Fruit fly (Drosophila melanogaster): ENCODE measurements around the gene Stt3A.

The Stt3A gene

DNA sequence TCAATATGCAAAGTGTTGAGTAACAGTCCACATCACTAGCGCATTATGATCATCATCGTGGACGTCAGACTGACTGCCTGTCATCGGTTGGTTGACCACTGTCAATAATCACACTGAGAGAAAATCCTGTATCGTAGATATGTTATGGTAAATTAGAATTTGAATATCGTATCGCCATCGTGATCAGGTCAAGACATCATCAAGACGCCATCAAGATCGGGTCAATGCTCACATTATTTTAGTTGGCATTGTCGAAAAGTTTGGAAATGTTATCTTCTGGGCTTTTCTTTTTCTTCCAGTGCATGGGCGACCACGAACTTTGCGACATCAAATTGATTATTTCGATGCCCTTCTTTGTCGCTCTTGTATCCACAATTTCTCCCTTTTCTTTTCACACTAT is 5.3 kb upstream of the Stt3A start (continued):
- peak; percentile 84 for TF ChIP-seq CG5245 (GFP tag; optimal IDR thresholded peaks at IDR 0.05)
- TF ChIP-seq CG14965 (GFP tag; optimal IDR thresholded peaks at IDR 0.05; ENCODE audit: borderline replicate concordance), result peak; percentile 63
- TF ChIP-seq CG8944 (GFP tag; optimal IDR thresholded peaks at IDR 0.05), result peak; percentile 90
- TF ChIP-seq Doc3 (GFP tag; IDR thresholded peaks at IDR 0.05; ENCODE audit: partially characterized antibody), result no peak
- TF ChIP-seq Antp (GFP tag; optimal IDR thresholded peaks at IDR 0.05), result peak; percentile 91
- peak; percentile 29; the same call in 1 of the 2 replicates for TF ChIP-seq Ravus (GFP tag; IDR thresholded peaks at IDR 0.05)
- peak; percentile 91 for TF ChIP-seq gcm (GFP tag; optimal IDR thresholded peaks at IDR 0.05)
- TF ChIP-seq CG13287 (GFP tag; IDR thresholded peaks at IDR 0.05; ENCODE audit: partially characterized antibody), result no peak
- peak; percentile 89 for TF ChIP-seq ind (GFP tag; optimal IDR thresholded peaks at IDR 0.05)
- peak; percentile 90 for TF ChIP-seq CG8924 (tag; optimal IDR thresholded peaks at IDR 0.05)
- peak; percentile 47; the same call in 1 of the 2 replicates for TF ChIP-seq CkIIα-i1 (GFP tag; IDR thresholded peaks at IDR 0.05)
- TF ChIP-seq Nf-YC (tag; optimal IDR thresholded peaks at IDR 0.05), result peak; percentile 58
- peak; percentile 83 for TF ChIP-seq dysf (GFP tag; IDR thresholded peaks at IDR 0.05)
- peak; percentile 88 for TF ChIP-seq Ptx1 (GFP tag; IDR thresholded peaks at IDR 0.05)
- TF ChIP-seq Max (GFP tag; optimal IDR thresholded peaks at IDR 0.05), result peak; percentile 61
- peak; percentile 89 for TF ChIP-seq NC2β (GFP tag; optimal IDR thresholded peaks at IDR 0.05)
- TF ChIP-seq D (optimal IDR thresholded peaks at IDR 0.05), result no peak
- peak; percentile 88 for TF ChIP-seq D (GFP tag; optimal IDR thresholded peaks at IDR 0.05)
- TF ChIP-seq vvl (GFP tag; IDR thresholded peaks at IDR 0.05), result peak; percentile 93
- TF ChIP-seq CG9727 (GFP tag; optimal IDR thresholded peaks at IDR 0.05), result peak; percentile 81
- peak; percentile 93 for TF ChIP-seq CG2678 (tag; optimal IDR thresholded peaks at IDR 0.05)
- TF ChIP-seq CG1832 (GFP tag; optimal IDR thresholded peaks at IDR 0.05), result no peak
- TF ChIP-seq Oaz (GFP tag; IDR thresholded peaks at IDR 0.05), result peak; percentile 61
- peak; percentile 92 for TF ChIP-seq CG31441 (GFP tag; IDR thresholded peaks at IDR 0.05)
- no peak for TF ChIP-seq zen2 (GFP tag; IDR thresholded peaks at IDR 0.05; ENCODE audit: partially characterized antibody)
- peak; percentile 93 for TF ChIP-seq CG12391 (tag; optimal IDR thresholded peaks at IDR 0.05)
- TF ChIP-seq PHDP (tag; optimal IDR thresholded peaks at IDR 0.05), result peak; percentile 93
- TF ChIP-seq ash1 (GFP tag; optimal IDR thresholded peaks at IDR 0.05), result no peak
- TF ChIP-seq Sry-δ (GFP tag; optimal IDR thresholded peaks at IDR 0.05), result peak; percentile 57
- peak; percentile 20 for TF ChIP-seq D19B (GFP tag; optimal IDR thresholded peaks at IDR 0.05)
- peak; percentile 91 for TF ChIP-seq her (GFP tag; optimal IDR thresholded peaks at IDR 0.05)
- peak; percentile 71 for TF ChIP-seq B-H1 (GFP tag; IDR thresholded peaks at IDR 0.05)
- peak; percentile 89 for TF ChIP-seq CHES-1-like (GFP tag; optimal IDR thresholded peaks at IDR 0.05)
- TF ChIP-seq tup (GFP tag; optimal IDR thresholded peaks at IDR 0.05), result peak; percentile 79
- TF ChIP-seq CG9817 (tag; optimal IDR thresholded peaks at IDR 0.05), result peak; percentile 91
- TF ChIP-seq CG4707 (GFP tag; optimal IDR thresholded peaks at IDR 0.05), result peak; percentile 84
- TF ChIP-seq ranshi (GFP tag; IDR thresholded peaks at IDR 0.05), result peak; percentile 84
- peak; percentile 79 for TF ChIP-seq CG13123 (GFP tag; optimal IDR thresholded peaks at IDR 0.05)
- TF ChIP-seq wek (GFP tag; optimal IDR thresholded peaks at IDR 0.05), result peak; percentile 86
- peak; percentile 87 for TF ChIP-seq Ada2b (GFP tag; IDR thresholded peaks at IDR 0.05)
- peak; percentile 93 for TF ChIP-seq CoRest (tag; optimal IDR thresholded peaks at IDR 0.05)
- peak; percentile 86 for TF ChIP-seq MTF-1 (GFP tag; optimal IDR thresholded peaks at IDR 0.05; ENCODE audit: borderline replicate concordance)
- TF ChIP-seq chif (GFP tag; optimal IDR thresholded peaks at IDR 0.05), result peak; percentile 93 to 94
- TF ChIP-seq wor (GFP tag; IDR thresholded peaks at IDR 0.05), result peak; percentile 80; the same call in 1 of the 2 replicates
- TF ChIP-seq CG16863 (GFP tag; optimal IDR thresholded peaks at IDR 0.05), result peak; percentile 92
- peak; percentile 58 for TF ChIP-seq grn (GFP tag; optimal IDR thresholded peaks at IDR 0.05)
- TF ChIP-seq CG15479 (GFP tag; optimal IDR thresholded peaks at IDR 0.05), result no peak
- TF ChIP-seq jing (GFP tag; optimal IDR thresholded peaks at IDR 0.05), result peak; percentile 91
- peak; percentile 49; the same call in 1 of the 3 replicates for TF ChIP-seq CG6175 (GFP tag; IDR thresholded peaks at IDR 0.05)
- TF ChIP-seq esg (GFP tag; conservative IDR thresholded peaks at IDR 0.05), result peak; percentile 83
- TF ChIP-seq CG10267 (tag; optimal IDR thresholded peaks at IDR 0.05), result peak; percentile 81
